Worm (Caenorhabditis elegans): ENCODE results near the gene R11D1.13.

ce11 chrV:12744979-12745378 lies 18.0 kb downstream of the R11D1.13 start, which contains the start of gene C15C8.7:
- TF ChIP-seq efl-3 (GFP tag; optimal IDR thresholded peaks at IDR 0.05) (no peak), C34B4.2 (tag; optimal IDR thresholded peaks at IDR 0.05) (no peak), nhr-237 (tag; optimal IDR thresholded peaks at IDR 0.05) (no peak), nhr-11 (tag; optimal IDR thresholded peaks at IDR 0.05) (no peak), lin-15B (tag; optimal IDR thresholded peaks at IDR 0.05) (no peak)
